Worm (Caenorhabditis elegans) whole organism, L1 larva: ENCODE data around the gene D1005.2.

ENCODE experiments used
- F16B12.6 ChIP-seq: fragments of 150-350 bp; optimal IDR thresholded peaks from 2 replicates; lab custom pipeline; 2014; ENCODE audit warnings: missing biosample characterization, missing genetic modification characterization
- Y116A8C.19 ChIP-seq: sonication (generic microtip); optimal IDR thresholded peaks from 2 replicates; lab custom pipeline; 2016; ENCODE audit warnings: missing compliant biosample characterization, missing genetic modification characterization, borderline replicate concordance
- aha-1 ChIP-seq: fragments of 150-350 bp; optimal IDR thresholded peaks from 2 replicates; lab custom pipeline; 2014; ENCODE audit warnings: missing biosample characterization, missing genetic modification characterization
- ama-1 ChIP-seq: fragments of 150-350 bp; optimal IDR thresholded peaks from 2 replicates; lab custom pipeline; 2014
- ceh-82 ChIP-seq, 3 experiments: fragments of 150-350 bp in 1 of 3; sonication (generic microtip) in 2 of 3; optimal IDR thresholded peaks; 2 replicates each; lab custom pipeline; 2014 to 2017; ENCODE audit warnings: missing biosample characterization in 3 of 3, missing genetic modification characterization in 3 of 3
- ceh-88 ChIP-seq: fragments of 200-800 bp; sonication (Bioruptor generic); IDR thresholded peaks from 2 replicates; pipeline ENCODE4 v1.3.6; 2022; ENCODE audit warnings: missing genetic modification characterization, missing compliant biosample characterization
- ceh-90 ChIP-seq: sonication (generic microtip); optimal IDR thresholded peaks from 2 replicates; lab custom pipeline; 2016; ENCODE audit warnings: missing genetic modification characterization, missing compliant biosample characterization
- ces-1 ChIP-seq: fragments of 150-350 bp; optimal IDR thresholded peaks from 2 replicates; lab custom pipeline; 2014; ENCODE audit warnings: missing biosample characterization, missing genetic modification reagents, missing genetic modification characterization
- dsc-1 ChIP-seq: sonication (generic microtip); optimal IDR thresholded peaks from 2 replicates; lab custom pipeline; 2016; ENCODE audit warnings: mild to moderate bottlenecking, missing genetic modification characterization, missing compliant biosample characterization
- efl-1 ChIP-seq, 4 experiments: fragments of 150-350 bp; optimal IDR thresholded peaks in 3 of 4; peaks in 1 of 4; 1 replicate in 1 of 4; 2 replicates in 3 of 4; lab custom pipeline; 2014; ENCODE audit warnings: missing biosample characterization in 2 of 4, missing genetic modification characterization in 2 of 4, missing genetic modification reagents in 2 of 4
- egl-13 ChIP-seq: sonication (generic microtip); optimal IDR thresholded peaks from 2 replicates; lab custom pipeline; 2016; ENCODE audit warnings: missing genotype, missing genetic modification reagents, missing genetic modification characterization, missing compliant biosample characterization
- egl-27 ChIP-seq, 2 experiments: fragments of 150-350 bp in 1 of 2; sonication (generic microtip); optimal IDR thresholded peaks; 3 replicates each; lab custom pipeline; 2017 to 2018; ENCODE audit warnings: missing biosample characterization in 2 of 2, missing genetic modification characterization in 2 of 2, missing genetic modification reagents in 2 of 2
- elt-2 ChIP-seq: sonication (generic microtip); optimal IDR thresholded peaks from 2 replicates; lab custom pipeline; 2016; ENCODE audit warnings: missing genetic modification characterization, mild to moderate bottlenecking, inconsistent platforms, missing compliant biosample characterization, missing genetic modification reagents
- ets-5 ChIP-seq: fragments of 200-800 bp; sonication (Bioruptor generic); IDR thresholded peaks from 2 replicates; pipeline ENCODE4 v1.3.6; 2022; ENCODE audit warnings: missing genetic modification characterization, missing compliant biosample characterization
- fkh-10 ChIP-seq: sonication (generic microtip); optimal IDR thresholded peaks from 2 replicates; lab custom pipeline; 2017; ENCODE audit warnings: missing biosample characterization, missing genetic modification reagents, missing genetic modification characterization
- fos-1 ChIP-seq: fragments of 150-350 bp; optimal IDR thresholded peaks from 2 replicates; lab custom pipeline; 2014; ENCODE audit warnings: missing biosample characterization, missing genetic modification characterization
- grh-1 ChIP-seq: fragments of 200-800 bp; sonication (Bioruptor generic); IDR thresholded peaks from 2 replicates; pipeline ENCODE4 v1.3.6; 2022; ENCODE audit warnings: missing genetic modification reagents, missing genetic modification characterization, missing compliant biosample characterization
- hlh-4 ChIP-seq: sonication (generic microtip); optimal IDR thresholded peaks from 2 replicates; lab custom pipeline; 2016; ENCODE audit warnings: mild to moderate bottlenecking, missing genetic modification characterization, missing compliant biosample characterization
- hpl-2 ChIP-seq: fragments of 150-350 bp; optimal IDR thresholded peaks from 2 replicates; lab custom pipeline; 2014; ENCODE audit warnings: missing biosample characterization, missing genetic modification reagents, missing genetic modification characterization
- irx-1 ChIP-seq: sonication (generic microtip); optimal IDR thresholded peaks from 2 replicates; lab custom pipeline; 2016; ENCODE audit warnings: missing genetic modification characterization, missing compliant biosample characterization
- lin-13 ChIP-seq: fragments of 150-350 bp; optimal IDR thresholded peaks from 2 replicates; lab custom pipeline; 2014; ENCODE audit warnings: missing biosample characterization, missing genetic modification reagents, missing genetic modification characterization
- lin-15B ChIP-seq: fragments of 150-350 bp; sonication (generic microtip); optimal IDR thresholded peaks from 3 replicates; lab custom pipeline; 2014; ENCODE audit warnings: missing biosample characterization, missing genetic modification characterization
- lin-39 ChIP-seq: fragments of 150-350 bp; optimal IDR thresholded peaks from 2 replicates; lab custom pipeline; 2014; ENCODE audit warnings: missing biosample characterization, missing genetic modification reagents, missing genetic modification characterization
- lir-3 ChIP-seq: sonication (generic microtip); optimal IDR thresholded peaks from 2 replicates; lab custom pipeline; 2016; ENCODE audit warnings: mild to moderate bottlenecking, missing genetic modification characterization, moderate library complexity, missing compliant biosample characterization; ENCODE audit not compliant: poor library complexity
- lsy-2 ChIP-seq, 2 experiments: fragments of 150-350 bp; optimal IDR thresholded peaks; 2 replicates each; lab custom pipeline; 2014; ENCODE audit warnings: missing biosample characterization in 2 of 2, missing genetic modification characterization in 2 of 2
- mdl-1 ChIP-seq, 2 experiments: fragments of 150-350 bp; optimal IDR thresholded peaks; 2 replicates each; lab custom pipeline; 2014 to 2017; ENCODE audit warnings: missing biosample characterization in 2 of 2, missing genetic modification characterization in 2 of 2, inconsistent platforms in 1 of 2
- mef-2 ChIP-seq: fragments of 150-350 bp; optimal IDR thresholded peaks from 2 replicates; lab custom pipeline; 2014; ENCODE audit warnings: missing biosample characterization, missing genetic modification characterization
- mep-1 ChIP-seq: fragments of 150-350 bp; optimal IDR thresholded peaks from 2 replicates; lab custom pipeline; 2014; ENCODE audit warnings: missing biosample characterization, missing genetic modification characterization
- nhr-11 ChIP-seq: fragments of 150-350 bp; optimal IDR thresholded peaks from 2 replicates; lab custom pipeline; 2014; ENCODE audit warnings: missing biosample characterization, missing genetic modification characterization
- nhr-12 ChIP-seq: sonication (generic microtip); optimal IDR thresholded peaks from 2 replicates; lab custom pipeline; 2017; ENCODE audit warnings: missing biosample characterization, missing genetic modification characterization
- nhr-20 ChIP-seq: sonication (generic microtip); optimal IDR thresholded peaks from 2 replicates; lab custom pipeline; 2016; ENCODE audit warnings: mild to moderate bottlenecking, missing genetic modification characterization, missing compliant biosample characterization
- nhr-237 ChIP-seq: fragments of 150-350 bp; optimal IDR thresholded peaks from 2 replicates; lab custom pipeline; 2014; ENCODE audit warnings: missing biosample characterization, missing genetic modification characterization
- nhr-28 ChIP-seq: fragments of 150-350 bp; optimal IDR thresholded peaks from 2 replicates; lab custom pipeline; 2014; ENCODE audit warnings: missing biosample characterization, missing genetic modification characterization
- nhr-47 ChIP-seq: sonication (generic microtip); optimal IDR thresholded peaks from 2 replicates; lab custom pipeline; 2016; ENCODE audit warnings: mild to moderate bottlenecking, missing genetic modification characterization, moderate library complexity, missing compliant biosample characterization
- nhr-76 ChIP-seq: sonication (generic microtip); optimal IDR thresholded peaks from 2 replicates; lab custom pipeline; 2017; ENCODE audit warnings: missing biosample characterization, missing genetic modification characterization
- nhr-77 ChIP-seq: fragments of 150-350 bp; optimal IDR thresholded peaks from 2 replicates; lab custom pipeline; 2014; ENCODE audit warnings: missing biosample characterization, missing genetic modification characterization
- pag-3 ChIP-seq: sonication (generic microtip); optimal IDR thresholded peaks from 2 replicates; lab custom pipeline; 2017; ENCODE audit warnings: missing genetic modification characterization, mild to moderate bottlenecking, missing compliant biosample characterization, antibody characterized with exemption, borderline replicate concordance; ENCODE audit not compliant: insufficient read depth
- pax-3 ChIP-seq: fragments of 200-800 bp; sonication (Bioruptor generic); optimal IDR thresholded peaks from 2 replicates; lab custom pipeline; 2018; ENCODE audit warnings: mild to moderate bottlenecking, missing genetic modification characterization, moderate library complexity, missing compliant biosample characterization
- pqm-1 ChIP-seq: sonication (generic microtip); optimal IDR thresholded peaks from 3 replicates; lab custom pipeline; 2017; ENCODE audit warnings: missing biosample characterization, missing genetic modification characterization
- rnt-1 ChIP-seq: sonication (generic microtip); optimal IDR thresholded peaks from 2 replicates; lab custom pipeline; 2016; ENCODE audit warnings: mild to moderate bottlenecking, missing genetic modification characterization, moderate library complexity, missing compliant biosample characterization
- skn-1 ChIP-seq: fragments of 150-350 bp; optimal IDR thresholded peaks from 2 replicates; lab custom pipeline; 2014; ENCODE audit warnings: missing biosample characterization, missing genetic modification characterization
- snu-23 ChIP-seq: sonication (generic microtip); optimal IDR thresholded peaks from 2 replicates; lab custom pipeline; 2016; ENCODE audit warnings: missing genetic modification characterization, missing compliant biosample characterization
- sox-4 ChIP-seq: sonication (generic microtip); optimal IDR thresholded peaks from 2 replicates; lab custom pipeline; 2016; ENCODE audit warnings: missing genetic modification characterization, missing compliant biosample characterization
- sup-37 ChIP-seq: fragments of 200-800 bp; sonication (Bioruptor generic); optimal IDR thresholded peaks from 2 replicates; lab custom pipeline; 2018; ENCODE audit warnings: mild to moderate bottlenecking, missing genetic modification characterization, missing compliant biosample characterization
- swsn-7 ChIP-seq: sonication (generic microtip); optimal IDR thresholded peaks from 2 replicates; lab custom pipeline; 2016; ENCODE audit warnings: missing genetic modification characterization, missing compliant biosample characterization
- tbx-2 ChIP-seq: sonication (generic microtip); optimal IDR thresholded peaks from 2 replicates; lab custom pipeline; 2016; ENCODE audit warnings: missing genetic modification characterization, missing compliant biosample characterization
- tlp-1 ChIP-seq: fragments of 150-350 bp; optimal IDR thresholded peaks from 2 replicates; lab custom pipeline; 2014; ENCODE audit warnings: missing biosample characterization, missing genetic modification characterization
- unc-130 ChIP-seq: fragments of 150-350 bp; optimal IDR thresholded peaks from 2 replicates; lab custom pipeline; 2017; ENCODE audit warnings: missing biosample characterization, missing genetic modification characterization, inconsistent platforms
- unc-30 ChIP-seq: sonication (generic microtip); optimal IDR thresholded peaks from 2 replicates; lab custom pipeline; 2017; ENCODE audit warnings: missing biosample characterization, missing genetic modification characterization
- unc-98 ChIP-seq: fragments of 200-800 bp; sonication (Bioruptor generic); IDR thresholded peaks from 2 replicates; pipeline ENCODE4 v1.3.6; 2022; ENCODE audit warnings: missing genetic modification characterization, missing compliant biosample characterization
- xbp-1 ChIP-seq: sonication (generic microtip); optimal IDR thresholded peaks from 2 replicates; lab custom pipeline; 2016; ENCODE audit warnings: missing genetic modification characterization, missing compliant biosample characterization
- zip-4 ChIP-seq: fragments of 200-800 bp; sonication (Bioruptor generic); optimal IDR thresholded peaks from 2 replicates; lab custom pipeline; 2018; ENCODE audit warnings: mild to moderate bottlenecking, missing genetic modification characterization, moderate library complexity, missing compliant biosample characterization

D1005.2 gene

ce11 chrX:1446593-1447141 is 12.2 kb upstream of the D1005.2 start, which contains the start of gene zfp-3:
TSS of gene zfp-3 (minus strand) at chrX:1446643.
- peak; percentile 95 for TF ChIP-seq fos-1 (tag; lab: Kevin White, UChicago)
- TF ChIP-seq mef-2: peak; percentile 78
- TF ChIP-seq elt-2 (tag; lab: Kevin White, UChicago): peak; percentile 82
- TF ChIP-seq nhr-12 (tag; lab: Kevin White, UChicago): peak; percentile 5
- TF ChIP-seq pag-3 (tag; lab: Kevin White, UChicago): no peak
- TF ChIP-seq xbp-1: peak; percentile 96
- TF ChIP-seq pqm-1 (tag; lab: Kevin White, UChicago): peak; percentile 54
- peak; percentile 69 for TF ChIP-seq unc-98
- TF ChIP-seq irx-1 (tag; lab: Kevin White, UChicago): peak; percentile 88
- peak; percentile 91 for TF ChIP-seq grh-1 (GFP tag; lab: Robert Waterston, UW)
- peak; percentile 83 for TF ChIP-seq nhr-11 (tag; lab: Kevin White, UChicago)
- peak; percentile 95 for TF ChIP-seq dsc-1
- peak; percentile 95 for TF ChIP-seq mep-1 (tag; lab: Kevin White, UChicago)
- no peak for TF ChIP-seq unc-30
- TF ChIP-seq nhr-77: peak; percentile 95
- TF ChIP-seq tbx-2 (tag; lab: Kevin White, UChicago): peak; percentile 98
- peak; percentile 92 for TF ChIP-seq pax-3 (tag; lab: Kevin White, UChicago)
- peak; percentile 92 for TF ChIP-seq aha-1 (tag; lab: Kevin White, UChicago)
- TF ChIP-seq ets-5 (GFP tag; lab: Robert Waterston, UW): no peak
- peak; percentile 99 for TF ChIP-seq snu-23 (GFP tag; lab: Kevin White, UChicago)
- peak; percentile 91 for TF ChIP-seq egl-13
- TF ChIP-seq ceh-88: peak; percentile 88
- peak; percentile 64 for TF ChIP-seq lin-39 (tag; lab: Kevin White, UChicago)
- TF ChIP-seq mdl-1 (tag; optimal IDR thresholded peaks at IDR 0.05; lab: Kevin White, UChicago): peak; percentile 87 to 98
- TF ChIP-seq nhr-237 (tag; lab: Kevin White, UChicago): peak; percentile 81
- TF ChIP-seq skn-1: peak; percentile 99
- peak; percentile 81 for TF ChIP-seq hpl-2 (GFP tag; lab: Kevin White, UChicago)
- peak; percentile 85 for TF ChIP-seq sox-4 (tag; lab: Kevin White, UChicago)
- TF ChIP-seq ceh-82 (tag; optimal IDR thresholded peaks at IDR 0.05; lab: Kevin White, UChicago): peak; percentile 81 to 96 (median 94)
- no peak for TF ChIP-seq nhr-76 (tag; lab: Kevin White, UChicago)
- peak; percentile 97 for TF ChIP-seq nhr-47 (tag; lab: Kevin White, UChicago)
- TF ChIP-seq ceh-90 (tag; lab: Kevin White, UChicago): no peak
- peak; percentile 76 for TF ChIP-seq sup-37 (GFP tag; lab: Kevin White, UChicago)
- peak; percentile 55 for TF ChIP-seq unc-130 (tag; lab: Kevin White, UChicago)
- no peak for TF ChIP-seq nhr-28
- TF ChIP-seq hlh-4: peak; percentile 3
- peak; percentile 98 for TF ChIP-seq swsn-7
- TF ChIP-seq fkh-10 (GFP tag; lab: Kevin White, UChicago): peak; percentile 86
- TF ChIP-seq ces-1 (GFP tag; lab: Kevin White, UChicago): peak; percentile 16
- TF ChIP-seq lin-13 (GFP tag; lab: Kevin White, UChicago): peak; percentile 93
- peak; percentile 89 for TF ChIP-seq lir-3 (tag; lab: Kevin White, UChicago)
- peak; percentile 85 to 96 for TF ChIP-seq efl-1 (optimal IDR thresholded peaks at IDR 0.05; lab: Kevin White, UChicago)
- TF ChIP-seq efl-1 (GFP tag; optimal IDR thresholded peaks at IDR 0.05 in 1 of 2; lab: Kevin White, UChicago): peak; percentile 66 to 97
- TF ChIP-seq lsy-2 (tag; optimal IDR thresholded peaks at IDR 0.05; lab: Kevin White, UChicago): peak; percentile 89 to 93
- peak; percentile 41 for TF ChIP-seq lin-15B (tag; lab: Kevin White, UChicago)
- no peak for TF ChIP-seq Y116A8C.19
- TF ChIP-seq ama-1: peak; percentile 58
- peak; percentile 95 for TF ChIP-seq rnt-1 (tag; lab: Kevin White, UChicago)
- peak; percentile 99 for TF ChIP-seq nhr-20 (tag; lab: Kevin White, UChicago)
- peak; percentile 96 for TF ChIP-seq F16B12.6
- no peak for TF ChIP-seq tlp-1
- TF ChIP-seq zip-4 (GFP tag; lab: Kevin White, UChicago): peak; percentile 89
- TF ChIP-seq egl-27 (tag; optimal IDR thresholded peaks at IDR 0.05; lab: Kevin White, UChicago): peak; percentile 36 to 90
